Fruit fly (Drosophila melanogaster): ENCODE measurements around the gene CG2003.
A peak's percentile ranks its signal among the peaks of the same experiment; 100 is the strongest.

The CG2003 gene

DNA sequence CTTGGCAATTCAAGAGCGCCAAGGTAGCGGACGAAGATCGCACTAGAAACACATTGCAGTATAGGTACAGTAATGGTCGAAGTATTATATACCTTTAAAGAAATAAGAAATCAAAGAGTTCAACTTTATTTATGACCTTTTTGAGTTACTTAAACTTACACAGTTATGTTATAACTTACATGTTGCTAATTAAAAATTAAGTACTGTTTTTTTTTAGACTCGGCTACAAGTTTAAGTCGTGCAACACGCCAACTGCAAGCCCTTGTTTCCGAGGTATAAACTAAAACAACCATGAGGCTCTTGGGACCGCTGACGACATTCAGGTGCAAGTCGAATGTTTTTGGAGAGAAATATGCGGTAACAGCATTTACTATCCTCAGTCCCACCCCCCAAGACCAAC lies 37.8 kb upstream of the CG2003 start:
- TF ChIP-seq CG7101 (tag; optimal IDR thresholded peaks at IDR 0.05): no peak
- no peak for TF ChIP-seq cic (GFP tag; optimal IDR thresholded peaks at IDR 0.05)
- TF ChIP-seq CG11617 (GFP tag; optimal IDR thresholded peaks at IDR 0.05): no peak
- TF ChIP-seq Crg-1 (GFP tag; optimal IDR thresholded peaks at IDR 0.05): no peak
- TF ChIP-seq ovo (GFP tag; optimal IDR thresholded peaks at IDR 0.05): no peak
- TF ChIP-seq pad (GFP tag; optimal IDR thresholded peaks at IDR 0.05): no peak
- TF ChIP-seq cnc (optimal IDR thresholded peaks at IDR 0.05): no peak
- no peak for TF ChIP-seq toe (GFP tag; optimal IDR thresholded peaks at IDR 0.05)
- no peak for TF ChIP-seq CG33017 (tag; optimal IDR thresholded peaks at IDR 0.05)
- no peak for TF ChIP-seq tj (GFP tag; optimal IDR thresholded peaks at IDR 0.05)

DNA sequence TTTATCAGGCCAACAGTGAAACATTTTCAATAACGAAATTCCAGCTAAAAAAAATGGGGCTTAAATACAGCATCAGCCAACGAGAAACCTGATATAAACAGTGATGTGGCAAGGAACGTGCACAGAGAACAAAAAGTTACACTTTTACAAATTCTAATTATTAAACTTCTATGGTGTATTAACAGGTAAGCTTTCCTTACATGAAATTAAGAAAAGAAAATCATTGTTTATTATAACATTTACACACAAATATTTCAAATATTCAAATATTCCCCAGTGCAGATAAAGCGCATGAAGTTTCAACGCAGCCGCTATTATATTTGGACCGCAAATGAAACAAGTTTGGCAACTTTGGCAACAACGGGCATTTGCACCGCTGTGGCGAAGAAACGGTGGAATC lies 36.3 kb upstream of the CG2003 start:
- TF ChIP-seq CG5204 (GFP tag; optimal IDR thresholded peaks at IDR 0.05) (no peak), pad (GFP tag; optimal IDR thresholded peaks at IDR 0.05) (no peak), CG12768 (GFP tag; optimal IDR thresholded peaks at IDR 0.05) (no peak)

DNA sequence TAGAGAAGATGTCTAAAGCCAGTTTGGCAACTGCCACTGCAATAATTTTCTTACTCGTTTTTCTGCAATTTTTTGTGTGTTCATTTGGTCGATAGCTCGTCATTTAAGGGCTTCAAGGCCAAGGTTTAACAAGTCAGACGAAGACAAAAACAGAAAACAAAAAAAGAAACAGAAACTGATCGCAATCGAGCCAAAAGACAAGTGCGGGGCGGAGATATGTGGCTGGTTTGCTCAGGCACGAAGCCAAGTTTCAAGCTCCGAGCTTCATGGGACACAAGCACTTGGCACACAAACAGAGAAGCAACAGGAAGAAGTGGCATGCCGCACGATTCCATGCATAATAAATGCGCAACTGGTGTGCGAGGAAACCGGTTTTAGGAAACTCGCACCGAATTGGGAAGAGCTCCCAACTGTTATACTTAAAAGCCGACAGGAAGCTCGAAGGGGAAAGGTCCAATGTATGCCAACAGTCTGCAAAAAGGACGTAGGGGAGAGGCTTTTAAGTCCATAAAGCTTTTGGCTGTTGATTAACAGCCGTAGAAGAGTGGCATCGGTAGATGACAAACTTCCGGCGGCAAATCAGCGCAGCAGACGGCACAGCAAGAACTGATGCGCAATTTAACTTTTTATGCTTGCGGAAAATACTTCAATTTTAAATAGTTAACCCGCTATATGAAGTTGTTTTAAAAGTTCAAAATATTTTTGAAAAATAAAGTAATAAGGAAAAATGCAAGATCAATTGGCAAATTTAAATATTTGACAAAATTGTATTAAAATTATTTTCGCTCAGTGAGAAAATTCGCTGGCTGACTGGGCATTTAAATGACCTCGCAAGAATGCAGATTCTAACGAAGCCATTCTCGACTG lies 34.0 kb upstream of the CG2003 start:
- peak; percentile 83 for TF ChIP-seq pad (GFP tag; optimal IDR thresholded peaks at IDR 0.05)
- TF ChIP-seq CG14711 (tag; optimal IDR thresholded peaks at IDR 0.05): no peak
- TF ChIP-seq Clk (GFP tag; optimal IDR thresholded peaks at IDR 0.05): no peak
- no peak for TF ChIP-seq Crg-1 (GFP tag; optimal IDR thresholded peaks at IDR 0.05)

DNA sequence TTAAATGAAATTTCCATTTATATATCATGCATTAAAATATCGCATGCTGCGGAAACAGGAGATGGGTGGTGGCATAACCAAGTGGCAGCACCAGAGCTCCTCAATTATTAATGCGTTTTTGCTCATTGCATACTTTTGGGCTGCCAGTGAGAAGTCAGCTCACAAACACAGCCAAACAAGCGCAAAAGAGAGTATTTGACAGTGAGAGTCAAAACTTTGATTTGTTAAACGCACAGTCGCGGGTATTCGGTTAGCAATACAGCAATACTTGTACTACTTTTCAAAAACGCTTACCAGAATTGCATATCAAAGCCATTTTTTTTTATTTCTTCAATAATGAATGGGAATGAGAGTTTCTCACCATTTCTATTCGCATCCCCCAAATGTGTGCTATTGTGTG lies 32.2 kb upstream of the CG2003 start:
- TF ChIP-seq tj (GFP tag; optimal IDR thresholded peaks at IDR 0.05) (no peak), CG1620 (GFP tag; optimal IDR thresholded peaks at IDR 0.05) (no peak), kay (GFP tag; ENCODE audit: borderline replicate concordance) (no peak), CG11617 (GFP tag; optimal IDR thresholded peaks at IDR 0.05) (no peak), Hr96 (GFP tag; optimal IDR thresholded peaks at IDR 0.05) (no peak), bab1 (GFP tag; optimal IDR thresholded peaks at IDR 0.05) (peak; percentile 18)

DNA sequence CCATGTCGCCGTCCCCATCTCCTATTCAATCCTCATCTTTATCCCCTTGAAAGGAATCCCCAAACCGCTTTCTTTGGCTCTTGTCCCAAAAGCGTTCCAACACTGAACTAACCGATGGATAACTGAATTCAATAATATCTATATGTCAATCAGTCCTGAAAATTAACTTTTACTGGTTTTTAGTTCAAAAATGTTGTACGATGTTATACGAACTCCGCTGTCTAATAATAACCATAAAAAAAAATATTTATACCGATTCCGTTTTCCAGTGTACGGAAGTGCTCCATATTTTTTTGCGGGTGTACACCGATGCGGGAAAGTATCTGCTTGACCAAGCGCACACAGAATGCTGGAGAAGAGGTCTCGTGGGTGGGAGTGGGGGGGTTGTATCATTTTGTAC lies 28.5 kb upstream of the CG2003 start:
- TF ChIP-seq CG1620 (GFP tag; optimal IDR thresholded peaks at IDR 0.05) (no peak), kay (GFP tag; ENCODE audit: borderline replicate concordance) (no peak), cic (GFP tag; optimal IDR thresholded peaks at IDR 0.05) (no peak), CG7101 (tag; optimal IDR thresholded peaks at IDR 0.05) (no peak), CG5204 (GFP tag; optimal IDR thresholded peaks at IDR 0.05) (no peak), Mnt (GFP tag; optimal IDR thresholded peaks at IDR 0.05) (no peak), toe (GFP tag; optimal IDR thresholded peaks at IDR 0.05) (no peak), Crg-1 (GFP tag; optimal IDR thresholded peaks at IDR 0.05) (no peak), CG11617 (GFP tag; optimal IDR thresholded peaks at IDR 0.05) (no peak), CG7045 (GFP tag; optimal IDR thresholded peaks at IDR 0.05) (no peak), CG33017 (tag; optimal IDR thresholded peaks at IDR 0.05) (no peak), Clk (GFP tag; optimal IDR thresholded peaks at IDR 0.05) (no peak), pad (GFP tag; optimal IDR thresholded peaks at IDR 0.05) (no peak), cnc (optimal IDR thresholded peaks at IDR 0.05) (no peak), ovo (GFP tag; optimal IDR thresholded peaks at IDR 0.05) (no peak), tj (GFP tag; optimal IDR thresholded peaks at IDR 0.05) (no peak), CG14711 (tag; optimal IDR thresholded peaks at IDR 0.05) (no peak), CG12768 (GFP tag; optimal IDR thresholded peaks at IDR 0.05) (no peak), Hr96 (GFP tag; optimal IDR thresholded peaks at IDR 0.05) (no peak), bab1 (GFP tag; optimal IDR thresholded peaks at IDR 0.05) (no peak)

DNA sequence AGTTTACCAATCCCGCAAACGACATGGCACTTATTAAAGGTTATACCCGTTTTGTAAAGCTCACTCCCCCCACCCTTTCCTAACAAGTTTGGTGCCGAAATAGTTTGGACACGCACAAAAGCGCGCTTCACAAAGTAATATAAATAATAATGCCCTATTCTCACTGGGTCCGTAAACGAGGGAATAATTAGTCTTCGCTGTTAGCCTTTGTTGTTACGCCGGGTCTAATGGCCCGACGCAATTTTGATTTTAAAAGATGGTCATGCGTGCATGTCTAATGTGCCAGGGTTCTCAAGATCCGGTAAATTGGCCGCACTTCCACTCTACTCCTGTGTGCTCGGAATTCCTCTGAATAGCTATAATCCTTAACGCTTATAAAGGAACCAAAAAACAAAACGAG lies 23.5 kb upstream of the CG2003 start:
- TF ChIP-seq toe (GFP tag; optimal IDR thresholded peaks at IDR 0.05): no peak
- no peak for TF ChIP-seq Hr96 (GFP tag; optimal IDR thresholded peaks at IDR 0.05)
- no peak for TF ChIP-seq tj (GFP tag; optimal IDR thresholded peaks at IDR 0.05)
- no peak for TF ChIP-seq cic (GFP tag; optimal IDR thresholded peaks at IDR 0.05)
- TF ChIP-seq CG14711 (tag; optimal IDR thresholded peaks at IDR 0.05): no peak
- TF ChIP-seq CG1620 (GFP tag; optimal IDR thresholded peaks at IDR 0.05): no peak
- TF ChIP-seq kay (GFP tag; ENCODE audit: borderline replicate concordance): no peak
- TF ChIP-seq CG7101 (tag; optimal IDR thresholded peaks at IDR 0.05): no peak
- TF ChIP-seq CG11617 (GFP tag; optimal IDR thresholded peaks at IDR 0.05): no peak
- no peak for TF ChIP-seq CG33017 (tag; optimal IDR thresholded peaks at IDR 0.05)

DNA sequence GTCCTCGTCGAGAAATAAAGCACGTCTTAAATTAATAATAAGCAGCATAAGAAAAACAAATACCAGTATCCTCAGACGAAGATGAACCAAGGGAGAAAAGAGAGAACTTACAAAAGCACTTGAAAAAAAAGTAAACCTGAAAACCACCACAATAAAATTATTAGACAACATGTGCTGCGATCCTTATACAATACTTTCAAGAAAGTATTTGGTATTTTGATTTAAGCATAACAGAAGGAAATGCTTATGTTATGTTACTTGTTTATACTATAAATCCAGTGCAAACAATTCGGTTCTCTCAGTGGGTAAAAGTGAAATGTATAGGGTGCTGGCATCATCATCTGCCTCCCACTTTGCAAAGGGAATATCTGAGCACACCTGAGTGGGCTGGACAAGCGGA lies 21.7 kb upstream of the CG2003 start:
- TF ChIP-seq Clk (GFP tag; optimal IDR thresholded peaks at IDR 0.05) (no peak), Hr96 (GFP tag; optimal IDR thresholded peaks at IDR 0.05) (no peak), Mnt (GFP tag; optimal IDR thresholded peaks at IDR 0.05) (no peak), CG5204 (GFP tag; optimal IDR thresholded peaks at IDR 0.05) (no peak), CG11617 (GFP tag; optimal IDR thresholded peaks at IDR 0.05) (no peak), pad (GFP tag; optimal IDR thresholded peaks at IDR 0.05) (no peak), CG33017 (tag; optimal IDR thresholded peaks at IDR 0.05) (no peak), cic (GFP tag; optimal IDR thresholded peaks at IDR 0.05) (no peak)
